Fruit fly (Drosophila melanogaster) whole organism, embryonic: ENCODE measurements around the gene CG12698.

Source experiments
- CG15514 ChIP-seq: fragments of 200-800 bp; sonication (Bioruptor generic); optimal IDR thresholded peaks from 3 replicates; lab custom pipeline; 2017; ENCODE audit warnings: missing biosample characterization, missing genetic modification characterization, mild to moderate bottlenecking, moderate library complexity, missing genetic modification reagents
- CG7745 ChIP-seq: fragments of 200-800 bp; sonication (Bioruptor generic); optimal IDR thresholded peaks from 2 replicates; lab custom pipeline; 2018; ENCODE audit warnings: missing biosample characterization, mild to moderate bottlenecking, missing genetic modification characterization, moderate library complexity
- CG9727 ChIP-seq: fragments of 200-800 bp; sonication (Bioruptor generic); optimal IDR thresholded peaks from 3 replicates; lab custom pipeline; 2017; ENCODE audit warnings: missing biosample characterization, mild to moderate bottlenecking, missing genetic modification characterization
- CTCF ChIP-seq: fragments of 200-800 bp; sonication (Bioruptor generic); optimal IDR thresholded peaks from 2 replicates; lab custom pipeline; 2017; ENCODE audit warnings: missing biosample characterization, mild to moderate bottlenecking, missing genetic modification characterization, moderate library complexity
- Nf-YC ChIP-seq: fragments of 200-800 bp; optimal IDR thresholded peaks from 3 replicates; lab custom pipeline; 2019; ENCODE audit warnings: missing biosample characterization, mild to moderate bottlenecking, missing genetic modification characterization, moderate library complexity
- Six4 ChIP-seq: fragments of 200-800 bp; sonication (Bioruptor generic); optimal IDR thresholded peaks from 2 replicates; lab custom pipeline; 2016; ENCODE audit warnings: missing biosample characterization, missing genetic modification characterization
- eyg ChIP-seq: fragments of 200-800 bp; sonication (Bioruptor generic); optimal IDR thresholded peaks from 3 replicates; lab custom pipeline; 2016; ENCODE audit warnings: missing biosample characterization, missing genetic modification characterization
- sd ChIP-seq: fragments of 200-800 bp; sonication (Bioruptor generic); optimal IDR thresholded peaks from 3 replicates; lab custom pipeline; 2018; ENCODE audit warnings: missing biosample characterization, mild to moderate bottlenecking, missing genetic modification characterization, moderate library complexity
- slou ChIP-seq: fragments of 200-800 bp; sonication (Bioruptor generic); optimal IDR thresholded peaks from 3 replicates; lab custom pipeline; 2016; ENCODE audit warnings: missing biosample characterization, missing genetic modification characterization
- sug ChIP-seq: fragments of 200-800 bp; optimal IDR thresholded peaks from 2 replicates; lab custom pipeline; 2019; ENCODE audit warnings: missing biosample characterization, mild to moderate bottlenecking, missing genetic modification characterization, moderate library complexity
- vnd ChIP-seq: fragments of 200-800 bp; sonication (Bioruptor generic); IDR thresholded peaks from 3 replicates; pipeline ENCODE4 v1.3.6; 2022; ENCODE audit warnings: missing biosample characterization, missing genetic modification characterization; ENCODE audit not compliant: partially characterized antibody

dm6 chrX:15982844-15983243 is 23.1 kb upstream of the CG12698 start, which contains the start of gene Cep164:
- TF ChIP-seq sug (tag; lab: Kevin White, UChicago) (no peak), sd (no peak), CG9727 (GFP tag; lab: Kevin White, UChicago) (no peak), CG7745 (tag; lab: Kevin White, UChicago) (no peak), CTCF (GFP tag; lab: Kevin White, UChicago) (no peak), Nf-YC (no peak), Six4 (no peak), CG15514 (GFP tag; lab: Kevin White, UChicago) (no peak), vnd (GFP tag; lab: Robert Waterston, UW) (no peak), slou (GFP tag; lab: Kevin White, UChicago) (no peak), eyg (no peak)
